Worm (Caenorhabditis elegans): ENCODE results near the gene scd-1.

DNA sequence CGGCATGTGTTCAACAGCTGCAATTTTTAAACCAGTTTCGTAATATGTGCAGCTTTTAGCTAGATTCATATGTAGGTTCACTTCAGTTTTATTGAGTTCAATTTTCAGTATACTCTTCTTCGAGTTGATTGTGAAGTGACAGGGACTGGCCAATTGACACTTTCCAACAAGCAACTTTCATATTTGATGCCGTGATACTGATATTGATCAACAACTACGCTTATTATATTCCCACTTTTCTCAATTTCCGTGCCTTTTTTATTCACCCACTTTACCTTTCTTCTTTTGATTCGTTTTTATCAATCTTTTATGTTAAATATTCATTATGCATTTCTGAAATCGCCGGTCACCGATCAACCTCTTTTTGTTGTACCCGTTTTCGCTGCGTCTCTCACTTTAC, 41.5 kb downstream of the scd-1 start:
- TF ChIP-seq nhr-67 (tag; optimal IDR thresholded peaks at IDR 0.05) (no peak), skn-1 (tag; optimal IDR thresholded peaks at IDR 0.05) (no peak), unc-62 (GFP tag; optimal IDR thresholded peaks at IDR 0.05) (no peak), unc-39 (tag; optimal IDR thresholded peaks at IDR 0.05) (no peak), eor-1 (tag; optimal IDR thresholded peaks at IDR 0.05) (no peak), aly-2 (tag; optimal IDR thresholded peaks at IDR 0.05) (no peak), fkh-10 (GFP tag; optimal IDR thresholded peaks at IDR 0.05) (no peak), lsy-12 (tag; optimal IDR thresholded peaks at IDR 0.05) (no peak)

Measured in whole organism, L3 larva.